Fruit fly (Drosophila melanogaster): Measurements from ENCODE around the gene Sfxn1-3.
A peak's percentile ranks its signal among the peaks of the same experiment; 100 is the strongest.

The Sfxn1-3 gene

DNA sequence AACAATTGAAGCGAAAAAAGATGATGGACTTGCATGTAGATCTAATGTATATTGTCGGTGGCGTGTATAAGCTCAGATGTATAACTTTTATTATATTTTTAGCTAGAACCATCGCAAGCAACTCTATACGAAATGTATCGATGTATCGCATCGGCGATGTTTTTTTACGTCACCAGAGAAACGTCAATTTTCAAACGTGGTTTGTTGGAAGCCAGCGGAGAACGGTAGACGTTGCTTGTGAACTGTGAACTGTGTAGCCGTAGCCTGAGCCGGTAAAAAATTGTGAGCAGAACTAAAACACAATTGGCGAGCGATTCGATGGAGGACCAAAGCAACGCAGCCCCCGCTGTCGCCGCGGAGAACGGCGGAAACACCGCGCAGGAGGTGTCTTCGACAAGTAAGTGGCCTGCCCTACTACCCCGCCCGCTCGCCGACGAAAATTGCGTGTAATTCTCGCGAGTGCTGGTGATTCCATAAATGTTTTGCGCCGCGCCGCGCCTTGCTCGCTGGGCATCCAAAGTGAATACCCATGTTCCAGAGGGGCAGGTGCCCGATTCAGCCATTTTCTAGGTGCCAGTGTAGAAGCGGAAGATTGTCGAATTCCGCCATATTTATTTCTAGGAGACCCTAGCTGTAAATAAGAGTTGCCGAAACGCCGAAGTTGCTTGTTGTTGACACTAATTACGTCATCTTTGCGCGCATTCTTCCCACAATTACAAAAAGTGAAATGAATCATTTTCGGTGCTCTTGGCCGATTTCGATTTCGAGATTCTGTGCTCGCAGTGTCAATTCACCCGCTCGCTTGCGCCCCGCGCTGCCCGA lies 24.7 kb downstream of the Sfxn1-3 start, which contains the start of gene lost (continued):
- TF ChIP-seq Gug (GFP tag; IDR thresholded peaks at IDR 0.05) (peak; percentile 15; the same call in 2 of the 4 replicates), nom (GFP tag; optimal IDR thresholded peaks at IDR 0.05) (peak; percentile 24), slp2 (GFP tag; optimal IDR thresholded peaks at IDR 0.05) (no peak), dm (GFP tag; optimal IDR thresholded peaks at IDR 0.05) (peak; percentile 85), danr (GFP tag; IDR thresholded peaks at IDR 0.05) (no peak), CG32767 (GFP tag; IDR thresholded peaks at IDR 0.05) (no peak), pan (optimal IDR thresholded peaks at IDR 0.05) (no peak), pan (GFP tag; optimal IDR thresholded peaks at IDR 0.05 in 1 of 2, IDR thresholded peaks at IDR 0.05 in 1 of 2) (peak in 1 of 2 experiments; percentile 29), otp (GFP tag; IDR thresholded peaks at IDR 0.05) (peak; percentile 43; the same call in 1 of the 3 replicates), gfzf (GFP tag; optimal IDR thresholded peaks at IDR 0.05) (peak; percentile 25), nau (GFP tag; optimal IDR thresholded peaks at IDR 0.05) (no peak), tin (GFP tag; optimal IDR thresholded peaks at IDR 0.05) (no peak), fd3F (GFP tag; optimal IDR thresholded peaks at IDR 0.05) (peak; percentile 54), Vsx1 (GFP tag; optimal IDR thresholded peaks at IDR 0.05) (peak; percentile 34), ro (GFP tag; IDR thresholded peaks at IDR 0.05) (no peak), CG7928 (GFP tag; optimal IDR thresholded peaks at IDR 0.05) (peak; percentile 28), CG15269 (tag; optimal IDR thresholded peaks at IDR 0.05) (peak; percentile 14), dpn (GFP tag; optimal IDR thresholded peaks at IDR 0.05) (peak in 1 of 2 experiments; percentile 25), amos (GFP tag; IDR thresholded peaks at IDR 0.05; ENCODE audit: partially characterized antibody) (peak; percentile 99), CG17385 (GFP tag; optimal IDR thresholded peaks at IDR 0.05) (peak; percentile 38), unc-4 (GFP tag; IDR thresholded peaks at IDR 0.05; ENCODE audit: partially characterized antibody) (peak; percentile 97), jigr1 (GFP tag; IDR thresholded peaks at IDR 0.05) (no peak; the same call in 2 of the 3 replicates), CG8388 (GFP tag; optimal IDR thresholded peaks at IDR 0.05) (no peak), NfI (GFP tag; optimal IDR thresholded peaks at IDR 0.05) (no peak), B-H2 (GFP tag; optimal IDR thresholded peaks at IDR 0.05) (peak; percentile 61), gsb-n (tag; optimal IDR thresholded peaks at IDR 0.05) (peak; percentile 15), CG9817 (tag; optimal IDR thresholded peaks at IDR 0.05) (peak; percentile 2), HmgZ (tag; optimal IDR thresholded peaks at IDR 0.05) (peak; percentile 70), CG17912 (GFP tag; optimal IDR thresholded peaks at IDR 0.05) (no peak), Pdp1 (GFP tag; optimal IDR thresholded peaks at IDR 0.05) (peak in 1 of 2 experiments; percentile 95), fd96Cb (tag; optimal IDR thresholded peaks at IDR 0.05) (no peak), CG14050 (GFP tag; IDR thresholded peaks at IDR 0.05) (no peak), Camta (GFP tag; optimal IDR thresholded peaks at IDR 0.05) (no peak), Sox100B (GFP tag; optimal IDR thresholded peaks at IDR 0.05) (no peak), corto (GFP tag; optimal IDR thresholded peaks at IDR 0.05) (no peak), hb (GFP tag; IDR thresholded peaks at IDR 0.05; ENCODE audit: partially characterized antibody) (peak; percentile 98), CG8478 (optimal IDR thresholded peaks at IDR 0.05) (no peak), CG17186 (GFP tag; optimal IDR thresholded peaks at IDR 0.05) (peak; percentile 55), CG9932 (GFP tag; IDR thresholded peaks at IDR 0.05) (peak; percentile 81), CG12071 (GFP tag; optimal IDR thresholded peaks at IDR 0.05) (no peak), stwl (tag; optimal IDR thresholded peaks at IDR 0.05) (peak; percentile 44), CG7839 (tag; optimal IDR thresholded peaks at IDR 0.05) (peak; percentile 29), CG17361 (GFP tag; IDR thresholded peaks at IDR 0.05) (peak; percentile 35; the same call in 1 of the 3 replicates), maf-S (GFP tag; optimal IDR thresholded peaks at IDR 0.05) (no peak), Hr78 (GFP tag; optimal IDR thresholded peaks at IDR 0.05) (peak in 1 of 2 experiments; percentile 51), sob (GFP tag; IDR thresholded peaks at IDR 0.05) (peak; percentile 61), CHES-1-like (GFP tag; optimal IDR thresholded peaks at IDR 0.05) (peak; percentile 47), phol (tag; optimal IDR thresholded peaks at IDR 0.05) (peak; percentile 86)
